Fruit fly (Drosophila melanogaster): ENCODE data around the gene CG17005.

DNA sequence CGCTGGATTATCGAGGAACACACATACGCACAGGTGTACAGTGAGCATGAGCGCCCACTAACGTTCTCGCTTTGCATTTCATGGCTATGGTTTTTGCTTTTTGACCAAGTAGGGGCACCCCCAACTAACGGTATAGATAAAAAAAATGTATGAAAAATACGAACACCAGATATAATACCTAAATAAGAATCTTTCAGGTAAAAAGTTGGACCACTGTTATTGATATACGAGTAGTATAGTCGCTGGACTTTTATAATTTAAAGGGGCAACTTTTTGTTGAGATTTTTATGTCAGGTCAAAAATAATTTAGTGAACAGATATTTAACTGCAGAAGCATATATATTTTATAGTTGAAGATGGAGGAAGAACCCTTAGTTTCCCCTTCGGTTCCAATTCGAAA is at the start of gene CG17005:
- TF ChIP-seq esn (GFP tag; optimal IDR thresholded peaks at IDR 0.05) (no peak), CG6808 (GFP tag; optimal IDR thresholded peaks at IDR 0.05) (no peak), CG6792 (GFP tag; optimal IDR thresholded peaks at IDR 0.05) (no peak)
